Worm (Caenorhabditis elegans) whole organism, L3 larva: Measurements from ENCODE around the gene Y75B12B.3.

ENCODE experiments used
- ama-1 ChIP-seq: fragments of 150-350 bp; optimal IDR thresholded peaks from 2 replicates; lab custom pipeline; 2018
- ceh-82 ChIP-seq: fragments of 150-350 bp; optimal IDR thresholded peaks from 2 replicates; lab custom pipeline; 2014; ENCODE audit warnings: missing biosample characterization, missing genetic modification characterization
- daf-12 ChIP-seq: fragments of 150-350 bp; optimal IDR thresholded peaks from 2 replicates; lab custom pipeline; 2014; ENCODE audit warnings: missing biosample characterization, missing genetic modification reagents, missing genetic modification characterization
- fkh-10 ChIP-seq: sonication (generic microtip); optimal IDR thresholded peaks from 2 replicates; lab custom pipeline; 2017; ENCODE audit warnings: missing biosample characterization, missing genetic modification reagents, missing genetic modification characterization
- pqm-1 ChIP-seq: fragments of 150-350 bp; optimal IDR thresholded peaks from 2 replicates; lab custom pipeline; 2017; ENCODE audit warnings: missing biosample characterization, missing genetic modification characterization, inconsistent platforms
- snpc-4 ChIP-seq: fragments of 150-350 bp; optimal IDR thresholded peaks from 2 replicates; lab custom pipeline; 2014; ENCODE audit warnings: missing biosample characterization, missing genetic modification characterization
- tbx-2 ChIP-seq: sonication (generic microtip); optimal IDR thresholded peaks from 2 replicates; lab custom pipeline; 2016; ENCODE audit warnings: mild to moderate bottlenecking, missing genetic modification characterization, missing compliant biosample characterization
- unc-62 ChIP-seq: fragments of 150-350 bp; sonication (generic microtip); optimal IDR thresholded peaks from 4 replicates; lab custom pipeline; 2014; ENCODE audit warnings: missing biosample characterization, missing genetic modification reagents, missing genetic modification characterization
- ztf-4 ChIP-seq: fragments of 150-350 bp; optimal IDR thresholded peaks from 2 replicates; lab custom pipeline; 2014; ENCODE audit warnings: missing biosample characterization, missing genetic modification characterization

DNA sequence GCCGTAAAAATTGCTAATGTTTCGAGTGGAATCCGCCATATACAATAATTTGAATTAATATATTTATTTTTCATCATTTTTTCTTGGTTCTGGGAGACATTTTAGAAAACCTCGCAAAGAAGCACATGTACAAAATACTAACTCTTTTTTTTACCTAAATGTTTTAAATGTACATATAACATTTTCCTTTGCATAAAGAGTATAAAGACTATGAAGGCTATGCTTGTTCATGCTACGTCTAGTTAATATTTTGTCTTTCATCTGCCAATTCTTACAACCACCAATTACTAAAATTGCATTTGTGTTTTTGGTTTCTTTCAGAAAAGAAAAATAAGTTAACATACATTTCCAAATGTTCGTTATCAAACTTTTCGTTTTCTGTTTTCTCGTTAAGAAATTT lies 35.3 kb upstream of the Y75B12B.3 start, which contains the start of gene irld-25:
- no peak for TF ChIP-seq daf-12 (tag; lab: Kevin White, UChicago)
- no peak for TF ChIP-seq fkh-10 (GFP tag; lab: Kevin White, UChicago)
- TF ChIP-seq snpc-4, result no peak
- TF ChIP-seq unc-62 (GFP tag; lab: Kevin White, UChicago), result no peak
- no peak for TF ChIP-seq ceh-82 (tag; lab: Kevin White, UChicago)
- TF ChIP-seq tbx-2 (tag; lab: Kevin White, UChicago), result no peak
- no peak for TF ChIP-seq ztf-4
- no peak for TF ChIP-seq ama-1 (lab: Kevin White, UChicago)
- no peak for TF ChIP-seq pqm-1 (tag; lab: Kevin White, UChicago)
